Worm (Caenorhabditis elegans) whole organism, dauer: ENCODE data around the gene rhy-1.

ENCODE experiments used
- unc-62 ChIP-seq: sonication (generic microtip); optimal IDR thresholded peaks from 2 replicates; lab custom pipeline; 2017; ENCODE audit warnings: missing biosample characterization, missing genetic modification reagents, missing genetic modification characterization

rhy-1 gene

ce11 chrII:9132338-9132737, 28.8 kb upstream of the rhy-1 start:
- no peak for TF ChIP-seq unc-62

ce11 chrII:9135878-9136277, 25.3 kb upstream of the rhy-1 start, which contains the start of gene nlp-78:
nlp-78 (plus strand) TSS chrII:9136178.
- no peak for TF ChIP-seq unc-62

ce11 chrII:9137803-9138202, 23.4 kb upstream of the rhy-1 start, which contains the start of gene C16D2.3:
C16D2.3 (plus strand) TSS chrII:9138103.
- no peak for TF ChIP-seq unc-62

ce11 chrII:9139172-9139700, 21.9 kb upstream of the rhy-1 start, which contains the start of gene Y9C2UA.1:
Y9C2UA.1 (plus strand) TSS chrII:9139650.
- TF ChIP-seq unc-62: no peak

- no peak for TF ChIP-seq unc-62
Observed at ce11 chrII:9141110-9141509, 20.1 kb upstream of the rhy-1 start.

ce11 chrII:9143795-9144194, 17.4 kb upstream of the rhy-1 start:
- no peak for TF ChIP-seq unc-62

ce11 chrII:9144366-9144765, 16.8 kb upstream of the rhy-1 start:
- TF ChIP-seq unc-62: no peak

- no peak for TF ChIP-seq unc-62
Observed at ce11 chrII:9145961-9146360, 15.2 kb upstream of the rhy-1 start, which contains the start of gene W07A12.4. W07A12.4 (plus strand) TSS chrII:9146261.

ce11 chrII:9148079-9148478, 13.1 kb upstream of the rhy-1 start:
- no peak for TF ChIP-seq unc-62

ce11 chrII:9152231-9152630, 8.9 kb upstream of the rhy-1 start, which contains the start of gene col-78:
col-78 (plus strand) TSS chrII:9152531.
- no peak for TF ChIP-seq unc-62

- no peak for TF ChIP-seq unc-62
Observed at ce11 chrII:9154339-9154738, 6.8 kb upstream of the rhy-1 start.

ce11 chrII:9156277-9156676, 4.9 kb upstream of the rhy-1 start:
- TF ChIP-seq unc-62: no peak

- no peak for TF ChIP-seq unc-62
Observed at ce11 chrII:9157125-9157524, 4.1 kb upstream of the rhy-1 start.

- TF ChIP-seq unc-62: no peak
Observed at ce11 chrII:9158029-9158428, 3.1 kb upstream of the rhy-1 start, which contains the start of gene oac-54. oac-54 (plus strand) TSS chrII:9158111.

ce11 chrII:9160197-9160806, 877 bp upstream of the rhy-1 start:
- no peak for TF ChIP-seq unc-62

- TF ChIP-seq unc-62: no peak
Observed at ce11 chrII:9163348-9163747, 2.2 kb downstream of the rhy-1 start.

ce11 chrII:9165762-9166460, 4.7 kb downstream of the rhy-1 start, which contains the start of gene W07A12.8:
W07A12.8 (minus strand) TSS chrII:9165812.
- no peak for TF ChIP-seq unc-62

- TF ChIP-seq unc-62: no peak
Observed at ce11 chrII:9167730-9168129, 6.6 kb downstream of the rhy-1 start, which contains the start of gene T23G7.3. T23G7.3 (minus strand) TSS chrII:9167830.
